Worm (Caenorhabditis elegans) whole organism, L3 larva: ENCODE measurements around the gene F36D4.5.

Source experiments
- R02D3.7 ChIP-seq: fragments of 150-350 bp; optimal IDR thresholded peaks from 2 replicates; lab custom pipeline; 2014; ENCODE audit warnings: missing biosample characterization, missing genetic modification characterization
- aly-2 ChIP-seq: fragments of 150-350 bp; optimal IDR thresholded peaks from 2 replicates; lab custom pipeline; 2014; ENCODE audit warnings: missing biosample characterization, missing genetic modification characterization
- ama-1 ChIP-seq: fragments of 150-350 bp; optimal IDR thresholded peaks from 2 replicates; lab custom pipeline; 2018
- ceh-28 ChIP-seq: fragments of 150-350 bp; optimal IDR thresholded peaks from 2 replicates; lab custom pipeline; 2014; ENCODE audit warnings: missing biosample characterization, missing genetic modification reagents, missing genetic modification characterization
- ceh-82 ChIP-seq: fragments of 150-350 bp; optimal IDR thresholded peaks from 2 replicates; lab custom pipeline; 2014; ENCODE audit warnings: missing biosample characterization, missing genetic modification characterization
- egl-5 ChIP-seq: fragments of 150-350 bp; optimal IDR thresholded peaks from 2 replicates; lab custom pipeline; 2017; ENCODE audit warnings: missing biosample characterization, missing genetic modification reagents, missing genetic modification characterization, inconsistent platforms
- elt-1 ChIP-seq: fragments of 150-350 bp; optimal IDR thresholded peaks from 2 replicates; lab custom pipeline; 2014; ENCODE audit warnings: missing biosample characterization, missing genetic modification characterization
- elt-2 ChIP-seq: sonication (generic microtip); optimal IDR thresholded peaks from 2 replicates; lab custom pipeline; 2016; ENCODE audit warnings: missing genetic modification reagents, mild to moderate bottlenecking, missing genetic modification characterization, missing compliant biosample characterization
- elt-3 ChIP-seq, 3 experiments: fragments of 150-350 bp in 1 of 3; sonication (generic microtip) in 2 of 3; optimal IDR thresholded peaks; 2 replicates in 2 of 3; 4 replicates in 1 of 3; lab custom pipeline; 2014 to 2017; ENCODE audit warnings: missing biosample characterization in 3 of 3, missing genetic modification characterization in 3 of 3
- eor-1 ChIP-seq, 2 experiments: fragments of 150-350 bp; optimal IDR thresholded peaks; 2 replicates each; lab custom pipeline; 2014 to 2018; ENCODE audit warnings: missing biosample characterization in 2 of 2, missing genetic modification characterization in 2 of 2
- hmg-11 ChIP-seq: sonication (generic microtip); optimal IDR thresholded peaks from 2 replicates; lab custom pipeline; 2016; ENCODE audit warnings: missing genetic modification characterization, missing compliant biosample characterization
- jun-1 ChIP-seq: fragments of 150-350 bp; optimal IDR thresholded peaks from 2 replicates; lab custom pipeline; 2014; ENCODE audit warnings: missing biosample characterization, missing genetic modification reagents, missing genetic modification characterization
- lin-15B ChIP-seq: fragments of 150-350 bp; optimal IDR thresholded peaks from 2 replicates; lab custom pipeline; 2014; ENCODE audit warnings: missing biosample characterization, missing genetic modification characterization
- lin-39 ChIP-seq: fragments of 150-350 bp; optimal IDR thresholded peaks from 2 replicates; lab custom pipeline; 2018; ENCODE audit warnings: missing biosample characterization, missing genetic modification reagents, missing genetic modification characterization
- lsy-12 ChIP-seq: sonication (generic microtip); optimal IDR thresholded peaks from 2 replicates; lab custom pipeline; 2016; ENCODE audit warnings: mild to moderate bottlenecking, missing genetic modification characterization, missing compliant biosample characterization
- mdl-1 ChIP-seq: fragments of 150-350 bp; optimal IDR thresholded peaks from 2 replicates; lab custom pipeline; 2014; ENCODE audit warnings: missing biosample characterization, missing genetic modification characterization
- nfya-1 ChIP-seq: sonication (generic microtip); optimal IDR thresholded peaks from 2 replicates; lab custom pipeline; 2017; ENCODE audit warnings: missing genetic modification characterization, mild to moderate bottlenecking, missing compliant biosample characterization, antibody characterized with exemption, moderate library complexity; ENCODE audit not compliant: insufficient read depth
- nhr-11 ChIP-seq: fragments of 150-350 bp; optimal IDR thresholded peaks from 2 replicates; lab custom pipeline; 2014; ENCODE audit warnings: missing biosample characterization, missing genetic modification characterization
- nhr-12 ChIP-seq: fragments of 150-350 bp; optimal IDR thresholded peaks from 2 replicates; lab custom pipeline; 2014; ENCODE audit warnings: missing biosample characterization, missing genetic modification characterization
- nhr-23 ChIP-seq: fragments of 150-350 bp; optimal IDR thresholded peaks from 2 replicates; lab custom pipeline; 2014; ENCODE audit warnings: missing biosample characterization, missing genetic modification reagents, missing genetic modification characterization
- nhr-25 ChIP-seq: sonication (generic microtip); optimal IDR thresholded peaks from 2 replicates; lab custom pipeline; 2017; ENCODE audit warnings: missing biosample characterization, missing genetic modification characterization
- nhr-43 ChIP-seq: sonication (generic microtip); optimal IDR thresholded peaks from 2 replicates; lab custom pipeline; 2016; ENCODE audit warnings: mild to moderate bottlenecking, missing genetic modification characterization, missing compliant biosample characterization; ENCODE audit not compliant: poor library complexity, severe bottlenecking
- nhr-76 ChIP-seq: fragments of 150-350 bp; sonication (generic microtip); optimal IDR thresholded peaks from 5 replicates; lab custom pipeline; 2014; ENCODE audit warnings: missing biosample characterization, missing genetic modification characterization
- nhr-77 ChIP-seq: fragments of 150-350 bp; optimal IDR thresholded peaks from 2 replicates; lab custom pipeline; 2014; ENCODE audit warnings: missing biosample characterization, missing genetic modification characterization
- pha-4 ChIP-seq: fragments of 150-350 bp; optimal IDR thresholded peaks from 2 replicates; lab custom pipeline; 2014; ENCODE audit warnings: missing biosample characterization, missing genetic modification reagents, missing genetic modification characterization
- pqm-1 ChIP-seq: fragments of 150-350 bp; optimal IDR thresholded peaks from 2 replicates; lab custom pipeline; 2017; ENCODE audit warnings: missing biosample characterization, missing genetic modification characterization, inconsistent platforms
- sea-2 ChIP-seq: fragments of 150-350 bp; sonication (generic microtip); optimal IDR thresholded peaks from 4 replicates; lab custom pipeline; 2014; ENCODE audit warnings: missing biosample characterization, missing genetic modification reagents, missing genetic modification characterization
- skn-1 ChIP-seq: fragments of 150-350 bp; optimal IDR thresholded peaks from 2 replicates; lab custom pipeline; 2014; ENCODE audit warnings: missing biosample characterization, missing genetic modification characterization
- snpc-4 ChIP-seq: fragments of 150-350 bp; optimal IDR thresholded peaks from 2 replicates; lab custom pipeline; 2014; ENCODE audit warnings: missing biosample characterization, missing genetic modification characterization
- tbx-2 ChIP-seq: sonication (generic microtip); optimal IDR thresholded peaks from 2 replicates; lab custom pipeline; 2016; ENCODE audit warnings: mild to moderate bottlenecking, missing genetic modification characterization, missing compliant biosample characterization
- unc-39 ChIP-seq: sonication (generic microtip); optimal IDR thresholded peaks from 4 replicates; lab custom pipeline; 2017; ENCODE audit warnings: missing biosample characterization, missing genetic modification characterization
- unc-62 ChIP-seq: fragments of 150-350 bp; sonication (generic microtip); optimal IDR thresholded peaks from 4 replicates; lab custom pipeline; 2014; ENCODE audit warnings: missing biosample characterization, missing genetic modification reagents, missing genetic modification characterization
- zag-1 ChIP-seq: fragments of 150-350 bp; optimal IDR thresholded peaks from 2 replicates; lab custom pipeline; 2014; ENCODE audit warnings: missing biosample characterization, missing genetic modification characterization
- ztf-11 ChIP-seq: fragments of 150-350 bp; optimal IDR thresholded peaks from 2 replicates; lab custom pipeline; 2014; ENCODE audit warnings: missing biosample characterization, missing genetic modification characterization
- ztf-4 ChIP-seq: fragments of 150-350 bp; optimal IDR thresholded peaks from 2 replicates; lab custom pipeline; 2014; ENCODE audit warnings: missing biosample characterization, missing genetic modification characterization

Gene F36D4.5

ce11 chrV:9457535-9457934 is 31.9 kb upstream of the F36D4.5 start:
- TF ChIP-seq unc-39 (tag; lab: Kevin White, UChicago) = no peak
- no peak for TF ChIP-seq ztf-4 (tag; lab: Kevin White, UChicago)
- no peak for TF ChIP-seq skn-1 (tag; lab: Kevin White, UChicago)

ce11 chrV:9453933-9454332 is 28.3 kb upstream of the F36D4.5 start:
- no peak for TF ChIP-seq ceh-28 (tag; lab: Kevin White, UChicago)
- no peak for TF ChIP-seq ama-1
- peak; percentile 49 for TF ChIP-seq elt-2 (tag; lab: Kevin White, UChicago)
- TF ChIP-seq elt-3 (tag; optimal IDR thresholded peaks at IDR 0.05; lab: Kevin White, UChicago) = peak in 2 of 3 experiments; percentile 24 to 52
- TF ChIP-seq nhr-77 = no peak
- TF ChIP-seq nhr-23 = peak; percentile 35
- no peak for TF ChIP-seq lin-39 (tag; lab: Kevin White, UChicago)

DNA sequence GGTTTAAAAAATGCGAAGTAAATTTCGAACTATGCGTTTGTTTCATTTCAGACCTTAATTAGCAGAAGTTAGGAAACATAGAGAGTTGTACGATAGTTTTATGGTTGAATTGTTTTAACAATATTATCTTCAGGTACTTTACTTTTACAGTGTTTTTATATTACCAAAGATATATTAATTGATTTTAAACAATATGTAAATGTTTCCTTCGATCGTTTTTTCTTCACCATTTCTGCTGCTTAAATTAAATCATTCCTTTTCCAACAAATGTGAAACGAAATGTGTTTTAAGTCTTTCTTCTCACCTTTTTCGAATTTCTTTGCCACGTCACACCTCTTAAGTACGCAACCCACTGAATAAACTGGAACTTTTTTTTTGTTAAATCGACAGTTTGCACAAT is 27.7 kb upstream of the F36D4.5 start:
- TF ChIP-seq ceh-82 (tag; lab: Kevin White, UChicago) (no peak), nhr-25 (tag; lab: Kevin White, UChicago) (peak; percentile 4), aly-2 (tag; lab: Kevin White, UChicago) (no peak), nfya-1 (no peak), elt-2 (tag; lab: Kevin White, UChicago) (no peak)
- TF ChIP-seq, all 47 proteins: peak for 1

- TF ChIP-seq pha-4 (tag; lab: Kevin White, UChicago) (peak; percentile 80), nfya-1 (no peak), zag-1 (no peak)
- TF ChIP-seq, all 47 proteins: peak for 1
These were observed 25.9 kb upstream of the F36D4.5 start for ce11 chrV:9451485-9451884.

DNA sequence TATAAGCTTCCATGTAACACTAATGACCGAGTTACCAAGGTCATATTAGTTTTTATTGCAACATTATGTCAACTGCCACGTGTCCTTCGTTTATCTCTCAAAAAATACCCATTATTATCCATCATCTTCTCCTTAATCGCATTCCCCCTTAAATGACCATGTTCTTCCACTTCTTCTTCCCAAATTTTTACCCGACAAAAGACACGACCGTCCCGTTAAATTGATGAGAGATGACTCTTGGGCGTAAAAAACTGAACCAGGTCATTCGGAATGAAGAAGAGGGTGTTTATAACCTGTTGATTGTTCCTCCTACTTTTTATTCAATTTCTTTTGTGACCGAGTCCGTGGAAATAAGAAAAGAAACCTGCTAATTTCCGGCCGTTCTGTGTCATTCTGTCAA is 19.0 kb upstream of the F36D4.5 start:
- TF ChIP-seq hmg-11 (no peak), nhr-23 (peak; percentile 75), ceh-28 (tag; lab: Kevin White, UChicago) (no peak), elt-1 (tag; lab: Kevin White, UChicago) (no peak), nhr-11 (tag; lab: Kevin White, UChicago) (no peak), ama-1 (no peak), nhr-25 (tag; lab: Kevin White, UChicago) (peak; percentile 27), nhr-12 (tag; lab: Kevin White, UChicago) (no peak)

- TF ChIP-seq ztf-11 (no peak), tbx-2 (tag; lab: Kevin White, UChicago) (no peak), nhr-12 (tag; lab: Kevin White, UChicago) (no peak), eor-1 (tag; optimal IDR thresholded peaks at IDR 0.05; lab: Kevin White, UChicago) (no peak)
- TF ChIP-seq, all 47 proteins: peak for 0
These were observed 18.1 kb upstream of the F36D4.5 start, which contains the start of gene wdr-62 for ce11 chrV:9443748-9444147. TSS of gene wdr-62 (plus strand) at chrV:9444048.

DNA sequence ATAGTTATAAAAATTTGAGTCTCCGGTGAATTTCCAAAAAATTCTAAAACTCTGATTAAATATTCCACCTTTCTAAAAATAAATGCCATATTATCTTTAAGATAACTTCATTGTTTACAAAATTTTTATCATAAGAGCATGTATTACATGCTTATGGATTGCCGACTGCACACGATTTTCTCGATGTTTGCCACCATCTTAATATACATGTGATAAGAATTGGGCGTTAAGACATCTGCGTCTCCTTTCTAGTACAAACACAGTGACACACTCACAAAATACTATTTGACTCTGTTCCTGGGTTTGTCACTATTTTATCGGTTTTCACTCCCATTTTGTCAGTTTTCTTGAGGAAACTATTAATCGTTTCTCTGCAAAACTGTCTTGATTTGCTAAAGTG is 17.5 kb upstream of the F36D4.5 start:
- TF ChIP-seq lin-15B = no peak
- TF ChIP-seq ama-1 = no peak
- TF ChIP-seq elt-2 (tag; lab: Kevin White, UChicago) = peak; percentile 96
- peak; percentile 90 for TF ChIP-seq pqm-1 (tag; lab: Kevin White, UChicago)
- peak; percentile 89 for TF ChIP-seq pha-4 (tag; lab: Kevin White, UChicago)
- no peak for TF ChIP-seq ztf-11
- TF ChIP-seq jun-1 (tag; lab: Kevin White, UChicago) = peak; percentile 39
- TF ChIP-seq nhr-43 (tag; lab: Kevin White, UChicago) = no peak

ce11 chrV:9442471-9442870 is 16.9 kb upstream of the F36D4.5 start:
- TF ChIP-seq ztf-11 (no peak), lsy-12 (tag; lab: Kevin White, UChicago) (no peak), aly-2 (tag; lab: Kevin White, UChicago) (no peak), nhr-76 (tag; lab: Kevin White, UChicago) (no peak), mdl-1 (tag; lab: Kevin White, UChicago) (no peak), egl-5 (tag; lab: Kevin White, UChicago) (no peak), nhr-43 (tag; lab: Kevin White, UChicago) (no peak), sea-2 (GFP tag; lab: Kevin White, UChicago) (no peak), unc-62 (GFP tag; lab: Kevin White, UChicago) (no peak), pha-4 (tag; lab: Kevin White, UChicago) (peak; percentile 14), zag-1 (no peak), elt-2 (tag; lab: Kevin White, UChicago) (peak; percentile 17), pqm-1 (tag; lab: Kevin White, UChicago) (no peak), R02D3.7 (tag; lab: Kevin White, UChicago) (no peak), nhr-11 (tag; lab: Kevin White, UChicago) (no peak), snpc-4 (tag; lab: Kevin White, UChicago) (no peak)
- TF ChIP-seq, all 47 proteins: peak for 2
